Fruit fly (Drosophila melanogaster) S2 (cell line): ENCODE results near the gene CG12589.

Experiments
- CG8478 ChIP-seq: fragments of >200 bp; optimal IDR thresholded peaks from 2 replicates; lab custom pipeline; 2018
- CTCF ChIP-seq, 2 experiments: fragments of >200 bp; optimal IDR thresholded peaks; 2 replicates each; lab custom pipeline; 2018

The CG12589 gene

dm6 chr3R:5138889-5139288, at the start of gene CG12589:
Gene CG12589 (minus strand): TSS chr3R:5138989.
- TF ChIP-seq CTCF (optimal IDR thresholded peaks at IDR 0.05; lab: Kevin White, UChicago), result no peak
- TF ChIP-seq CG8478 (lab: Kevin White, UChicago), result no peak

dm6 chr3R:5187806-5188205, 49.0 kb upstream of the CG12589 start:
- no peak for TF ChIP-seq CTCF (optimal IDR thresholded peaks at IDR 0.05; lab: Kevin White, UChicago)
- TF ChIP-seq CG8478 (lab: Kevin White, UChicago), result no peak

- TF ChIP-seq CTCF (optimal IDR thresholded peaks at IDR 0.05; lab: Kevin White, UChicago) (no peak), CG8478 (lab: Kevin White, UChicago) (no peak)
These were observed 37.2 kb upstream of the CG12589 start for dm6 chr3R:5175944-5176343.

dm6 chr3R:5171972-5172371, 33.2 kb upstream of the CG12589 start:
- TF ChIP-seq CTCF (optimal IDR thresholded peaks at IDR 0.05; lab: Kevin White, UChicago), result no peak
- TF ChIP-seq CG8478 (lab: Kevin White, UChicago), result no peak

dm6 chr3R:5162213-5162612, 23.4 kb upstream of the CG12589 start:
- TF ChIP-seq CTCF (optimal IDR thresholded peaks at IDR 0.05; lab: Kevin White, UChicago) (no peak), CG8478 (lab: Kevin White, UChicago) (no peak)

dm6 chr3R:5159312-5159711, 20.5 kb upstream of the CG12589 start, which contains the start of gene CG12590:
Gene CG12590 (plus strand): TSS chr3R:5159612.
- TF ChIP-seq CTCF (optimal IDR thresholded peaks at IDR 0.05; lab: Kevin White, UChicago) (no peak), CG8478 (lab: Kevin White, UChicago) (no peak)

- no peak for TF ChIP-seq CTCF (optimal IDR thresholded peaks at IDR 0.05; lab: Kevin White, UChicago)
- no peak for TF ChIP-seq CG8478 (lab: Kevin White, UChicago)
These were observed 11.7 kb upstream of the CG12589 start, which contains the start of gene dpr16 for dm6 chr3R:5150523-5150922. Gene dpr16 (plus strand): TSS chr3R:5150908.

- TF ChIP-seq CG8478 (lab: Kevin White, UChicago) (no peak), CTCF (optimal IDR thresholded peaks at IDR 0.05; lab: Kevin White, UChicago) (peak in 1 of 2 experiments; percentile 23)
These were observed 11.0 kb downstream of the CG12589 start, which contains the start of gene RabGGTa for dm6 chr3R:5127790-5128243. Gene RabGGTa (plus strand): TSS chr3R:5128087.

dm6 chr3R:5126884-5127283, 11.9 kb downstream of the CG12589 start:
- TF ChIP-seq CTCF (optimal IDR thresholded peaks at IDR 0.05; lab: Kevin White, UChicago) (peak; percentile 98 to 99), CG8478 (lab: Kevin White, UChicago) (no peak)

dm6 chr3R:5125832-5126231, 13.0 kb downstream of the CG12589 start:
- TF ChIP-seq CG8478 (lab: Kevin White, UChicago), result no peak
- TF ChIP-seq CTCF (optimal IDR thresholded peaks at IDR 0.05; lab: Kevin White, UChicago), result no peak

- no peak for TF ChIP-seq CTCF (optimal IDR thresholded peaks at IDR 0.05; lab: Kevin White, UChicago)
- TF ChIP-seq CG8478 (lab: Kevin White, UChicago), result no peak
These were observed 13.9 kb downstream of the CG12589 start for dm6 chr3R:5124928-5125327.

- no peak for TF ChIP-seq CTCF (optimal IDR thresholded peaks at IDR 0.05; lab: Kevin White, UChicago)
These were observed 16.3 kb downstream of the CG12589 start for dm6 chr3R:5122266-5123096.

- TF ChIP-seq CG8478 (lab: Kevin White, UChicago) (no peak), CTCF (optimal IDR thresholded peaks at IDR 0.05; lab: Kevin White, UChicago) (no peak)
These were observed 18.2 kb downstream of the CG12589 start for dm6 chr3R:5120461-5121214.

dm6 chr3R:5118185-5118584, 20.6 kb downstream of the CG12589 start:
- TF ChIP-seq CTCF (optimal IDR thresholded peaks at IDR 0.05; lab: Kevin White, UChicago), result no peak
- no peak for TF ChIP-seq CG8478 (lab: Kevin White, UChicago)

dm6 chr3R:5116425-5116824, 22.4 kb downstream of the CG12589 start:
- TF ChIP-seq CG8478 (lab: Kevin White, UChicago) (no peak), CTCF (optimal IDR thresholded peaks at IDR 0.05; lab: Kevin White, UChicago) (no peak)
